Fruit fly (Drosophila melanogaster) whole organism, adult: ENCODE data around the gene Fum3.

Experiments
- CG11617 ChIP-seq: fragments of 200-800 bp; sonication (Bioruptor generic); optimal IDR thresholded peaks from 2 replicates; lab custom pipeline; 2017; ENCODE audit warnings: mild to moderate bottlenecking, missing biosample characterization, missing genetic modification reagents, missing genetic modification characterization
- CG12768 ChIP-seq: fragments of 200-800 bp; sonication (Bioruptor generic); optimal IDR thresholded peaks from 2 replicates; lab custom pipeline; 2017; ENCODE audit warnings: missing biosample characterization, missing genetic modification characterization, mild to moderate bottlenecking, moderate library complexity, missing genetic modification reagents
- CG1620 ChIP-seq: fragments of 200-800 bp; sonication (Bioruptor generic); optimal IDR thresholded peaks from 2 replicates; lab custom pipeline; 2016; ENCODE audit warnings: missing biosample characterization, missing genetic modification characterization
- CG7045 ChIP-seq: fragments of 200-800 bp; sonication (Bioruptor generic); optimal IDR thresholded peaks from 2 replicates; lab custom pipeline; 2017; ENCODE audit warnings: missing biosample characterization, mild to moderate bottlenecking, missing genetic modification characterization
- Hr96 ChIP-seq: fragments of 200-800 bp; sonication (Bioruptor generic); optimal IDR thresholded peaks from 2 replicates; lab custom pipeline; 2016; ENCODE audit warnings: missing biosample characterization, missing genetic modification characterization
- Mnt ChIP-seq: fragments of 200-800 bp; sonication (Bioruptor generic); optimal IDR thresholded peaks from 2 replicates; lab custom pipeline; 2016; ENCODE audit warnings: missing biosample characterization, mild to moderate bottlenecking, missing genetic modification characterization
- bab1 ChIP-seq: fragments of 200-800 bp; sonication (Bioruptor generic); optimal IDR thresholded peaks from 3 replicates; lab custom pipeline; 2019; ENCODE audit warnings: missing biosample characterization, mild to moderate bottlenecking, missing genetic modification characterization, moderate library complexity
- cnc ChIP-seq, 2 experiments: fragments of >200 bp; optimal IDR thresholded peaks; 2 replicates each; lab custom pipeline; 2017
- kay ChIP-seq: fragments of 200-800 bp; sonication (Bioruptor generic); peaks from one replicate; lab custom pipeline; 2016; ENCODE audit warnings: missing biosample characterization, missing genetic modification characterization, borderline replicate concordance
- pad ChIP-seq: fragments of 200-800 bp; sonication (Bioruptor generic); optimal IDR thresholded peaks from 3 replicates; lab custom pipeline; 2017; ENCODE audit warnings: missing biosample characterization, missing genetic modification characterization, mild to moderate bottlenecking, moderate library complexity, missing genetic modification reagents

- TF ChIP-seq CG11617 (GFP tag; lab: Kevin White, UChicago) (no peak), CG7045 (GFP tag; lab: Kevin White, UChicago) (no peak), CG1620 (no peak), cnc (optimal IDR thresholded peaks at IDR 0.05; lab: Kevin White, UChicago) (no peak), kay (GFP tag; lab: Kevin White, UChicago) (no peak), Hr96 (no peak), pad (GFP tag; lab: Kevin White, UChicago) (no peak), Mnt (GFP tag; lab: Kevin White, UChicago) (no peak), bab1 (no peak), CG12768 (GFP tag; lab: Kevin White, UChicago) (no peak)
These were observed 1.3 kb upstream of the Fum3 start for dm6 chr3L:11466985-11467384.
